Worm (Caenorhabditis elegans) whole organism, L3 larva: ENCODE results near the gene mrpl-21.

ENCODE experiments used
- ama-1 ChIP-seq: fragments of 150-350 bp; optimal IDR thresholded peaks from 2 replicates; lab custom pipeline; 2018
- fos-1 ChIP-seq: fragments of 150-350 bp; optimal IDR thresholded peaks from 2 replicates; lab custom pipeline; 2014; ENCODE audit warnings: missing biosample characterization, missing genetic modification characterization
- mdl-1 ChIP-seq: fragments of 150-350 bp; optimal IDR thresholded peaks from 2 replicates; lab custom pipeline; 2014; ENCODE audit warnings: missing biosample characterization, missing genetic modification characterization
- nhr-43 ChIP-seq: sonication (generic microtip); optimal IDR thresholded peaks from 2 replicates; lab custom pipeline; 2016; ENCODE audit warnings: mild to moderate bottlenecking, missing genetic modification characterization, missing compliant biosample characterization; ENCODE audit not compliant: poor library complexity, severe bottlenecking
- pqm-1 ChIP-seq: fragments of 150-350 bp; optimal IDR thresholded peaks from 2 replicates; lab custom pipeline; 2017; ENCODE audit warnings: missing biosample characterization, missing genetic modification characterization, inconsistent platforms

- no peak for TF ChIP-seq nhr-43 (tag; lab: Kevin White, UChicago)
- no peak for TF ChIP-seq mdl-1 (tag; lab: Kevin White, UChicago)
- TF ChIP-seq ama-1 (lab: Kevin White, UChicago): no peak
- TF ChIP-seq fos-1 (tag; lab: Kevin White, UChicago): no peak
- TF ChIP-seq pqm-1: no peak
These were observed 22.5 kb upstream of the mrpl-21 start for ce11 chrIII:4265892-4266291.
